Fruit fly (Drosophila melanogaster) Kc167 (cell line): ENCODE measurements around the gene Cat.

Source experiments
- insv ChIP-seq: fragments of >200 bp; optimal IDR thresholded peaks from 3 replicates; lab custom pipeline; 2018; ENCODE audit warnings: missing external identifiers
- psq ChIP-seq: fragments of >200 bp; optimal IDR thresholded peaks from 2 replicates; lab custom pipeline; 2017; ENCODE audit warnings: missing external identifiers
- ttk ChIP-seq: sonication (Bioruptor generic); optimal IDR thresholded peaks from 2 replicates; lab custom pipeline; 2017; ENCODE audit warnings: missing external identifiers

dm6 chr3L:18809067-18809466, 13.3 kb upstream of the Cat start:
- TF ChIP-seq ttk (lab: Kevin White, UChicago) (no peak), insv (lab: Kevin White, UChicago) (no peak), psq (lab: Kevin White, UChicago) (no peak)
